Fruit fly (Drosophila melanogaster) whole organism, adult: ENCODE results near the gene CG34355.
A peak's percentile ranks its signal among the peaks of the same experiment; 100 is the strongest.

Experiments used
- CG11617 ChIP-seq: fragments of 200-800 bp; sonication (Bioruptor generic); optimal IDR thresholded peaks from 2 replicates; lab custom pipeline; 2017; ENCODE audit warnings: mild to moderate bottlenecking, missing biosample characterization, missing genetic modification reagents, missing genetic modification characterization
- CG12768 ChIP-seq: fragments of 200-800 bp; sonication (Bioruptor generic); optimal IDR thresholded peaks from 2 replicates; lab custom pipeline; 2017; ENCODE audit warnings: missing biosample characterization, missing genetic modification characterization, mild to moderate bottlenecking, moderate library complexity, missing genetic modification reagents
- CG14711 ChIP-seq: fragments of 200-800 bp; sonication (Bioruptor generic); optimal IDR thresholded peaks from 2 replicates; lab custom pipeline; 2018; ENCODE audit warnings: missing biosample characterization, mild to moderate bottlenecking, missing genetic modification characterization, moderate library complexity
- CG1620 ChIP-seq: fragments of 200-800 bp; sonication (Bioruptor generic); optimal IDR thresholded peaks from 2 replicates; lab custom pipeline; 2016; ENCODE audit warnings: missing biosample characterization, missing genetic modification characterization
- CG33017 ChIP-seq: fragments of 200-800 bp; sonication (Bioruptor generic); optimal IDR thresholded peaks from 2 replicates; lab custom pipeline; 2018; ENCODE audit warnings: missing biosample characterization, mild to moderate bottlenecking, missing genetic modification characterization, moderate library complexity
- CG5204 ChIP-seq: fragments of 200-800 bp; sonication (Bioruptor generic); optimal IDR thresholded peaks from 2 replicates; lab custom pipeline; 2016; ENCODE audit warnings: missing biosample characterization, missing genetic modification characterization
- CG7045 ChIP-seq: fragments of 200-800 bp; sonication (Bioruptor generic); optimal IDR thresholded peaks from 2 replicates; lab custom pipeline; 2017; ENCODE audit warnings: missing biosample characterization, mild to moderate bottlenecking, missing genetic modification characterization
- CG7101 ChIP-seq: fragments of 200-800 bp; sonication (Bioruptor generic); optimal IDR thresholded peaks from 2 replicates; lab custom pipeline; 2018; ENCODE audit warnings: missing biosample characterization, mild to moderate bottlenecking, missing genetic modification characterization, moderate library complexity
- Clk ChIP-seq: fragments of 200-800 bp; sonication (Bioruptor generic); optimal IDR thresholded peaks from 2 replicates; lab custom pipeline; 2017; ENCODE audit warnings: missing biosample characterization, missing genetic modification characterization
- Crg-1 ChIP-seq: fragments of 200-800 bp; sonication (Bioruptor generic); optimal IDR thresholded peaks from 2 replicates; lab custom pipeline; 2016; ENCODE audit warnings: missing biosample characterization, missing genetic modification characterization
- Hr96 ChIP-seq: fragments of 200-800 bp; sonication (Bioruptor generic); optimal IDR thresholded peaks from 2 replicates; lab custom pipeline; 2016; ENCODE audit warnings: missing biosample characterization, missing genetic modification characterization
- Mnt ChIP-seq: fragments of 200-800 bp; sonication (Bioruptor generic); optimal IDR thresholded peaks from 2 replicates; lab custom pipeline; 2016; ENCODE audit warnings: missing biosample characterization, mild to moderate bottlenecking, missing genetic modification characterization
- bab1 ChIP-seq: fragments of 200-800 bp; sonication (Bioruptor generic); optimal IDR thresholded peaks from 3 replicates; lab custom pipeline; 2019; ENCODE audit warnings: missing biosample characterization, mild to moderate bottlenecking, missing genetic modification characterization, moderate library complexity
- cic ChIP-seq: fragments of 200-800 bp; sonication (Bioruptor generic); optimal IDR thresholded peaks from 2 replicates; lab custom pipeline; 2017; ENCODE audit warnings: missing biosample characterization, mild to moderate bottlenecking, missing genetic modification characterization, moderate library complexity
- cnc ChIP-seq, 2 experiments: fragments of >200 bp; optimal IDR thresholded peaks; 2 replicates each; lab custom pipeline; 2017
- kay ChIP-seq: fragments of 200-800 bp; sonication (Bioruptor generic); peaks from one replicate; lab custom pipeline; 2016; ENCODE audit warnings: missing biosample characterization, missing genetic modification characterization, borderline replicate concordance
- ovo ChIP-seq: fragments of 200-800 bp; sonication (Bioruptor generic); optimal IDR thresholded peaks from 2 replicates; lab custom pipeline; 2016; ENCODE audit warnings: missing biosample characterization, missing genetic modification characterization
- pad ChIP-seq: fragments of 200-800 bp; sonication (Bioruptor generic); optimal IDR thresholded peaks from 3 replicates; lab custom pipeline; 2017; ENCODE audit warnings: missing biosample characterization, missing genetic modification characterization, mild to moderate bottlenecking, moderate library complexity, missing genetic modification reagents
- tj ChIP-seq: fragments of 200-800 bp; sonication (Bioruptor generic); optimal IDR thresholded peaks from 3 replicates; lab custom pipeline; 2017; ENCODE audit warnings: missing biosample characterization, mild to moderate bottlenecking, missing genetic modification characterization, moderate library complexity
- toe ChIP-seq: fragments of 200-800 bp; sonication (Bioruptor generic); optimal IDR thresholded peaks from 2 replicates; lab custom pipeline; 2016; ENCODE audit warnings: missing biosample characterization, missing genetic modification characterization

Gene CG34355

dm6 chr3R:23817566-23818202 is 14.0 kb downstream of the CG34355 start:
- peak; percentile 78 for TF ChIP-seq tj (GFP tag; lab: Kevin White, UChicago)
- TF ChIP-seq pad = no peak
- peak; percentile 65 for TF ChIP-seq cic
- TF ChIP-seq bab1 = peak; percentile 31

- TF ChIP-seq Mnt (GFP tag; lab: Kevin White, UChicago) = peak; percentile 67
- TF ChIP-seq toe (GFP tag; lab: Kevin White, UChicago) = no peak
- peak; percentile 8 for TF ChIP-seq CG14711 (tag; lab: Kevin White, UChicago)
- peak; percentile 53 for TF ChIP-seq tj (GFP tag; lab: Kevin White, UChicago)
- peak; percentile 27 for TF ChIP-seq CG1620 (GFP tag; lab: Kevin White, UChicago)
- peak; percentile 31 for TF ChIP-seq CG7101 (tag; lab: Kevin White, UChicago)
- TF ChIP-seq cnc (optimal IDR thresholded peaks at IDR 0.05; lab: Kevin White, UChicago) = no peak
- TF ChIP-seq pad = peak; percentile 73
- peak; percentile 57 for TF ChIP-seq cic
- peak; percentile 56 for TF ChIP-seq ovo (GFP tag; lab: Kevin White, UChicago)
- no peak for TF ChIP-seq kay
- TF ChIP-seq CG5204 (GFP tag; lab: Kevin White, UChicago) = no peak
- TF ChIP-seq CG12768 (GFP tag; lab: Kevin White, UChicago) = peak; percentile 47
- peak; percentile 51 for TF ChIP-seq CG11617
- peak; percentile 30 for TF ChIP-seq Hr96 (GFP tag; lab: Kevin White, UChicago)
- TF ChIP-seq CG7045 (GFP tag; lab: Kevin White, UChicago) = peak; percentile 32
- peak; percentile 75 for TF ChIP-seq bab1
- no peak for TF ChIP-seq Crg-1 (GFP tag; lab: Kevin White, UChicago)
- TF ChIP-seq Clk (GFP tag; lab: Kevin White, UChicago) = no peak
- TF ChIP-seq CG33017 (tag; lab: Kevin White, UChicago) = no peak
Measured at dm6 chr3R:23818879-23819408, 15.3 kb downstream of the CG34355 start, which contains the start of the genes CG33111 and eIF4G2. Gene CG33111, minus strand, starts transcription at chr3R:23819237. Gene eIF4G2, minus strand, starts transcription at chr3R:23819237.

- TF ChIP-seq CG7101 (tag; lab: Kevin White, UChicago) (peak; percentile 40), bab1 (peak; percentile 16), CG14711 (tag; lab: Kevin White, UChicago) (peak; percentile 20), CG7045 (GFP tag; lab: Kevin White, UChicago) (no peak)
Measured at dm6 chr3R:23820290-23820689, 16.6 kb downstream of the CG34355 start.

- no peak for TF ChIP-seq CG7101 (tag; lab: Kevin White, UChicago)
Measured at dm6 chr3R:23822969-23823368, 19.3 kb downstream of the CG34355 start.

- no peak for TF ChIP-seq CG12768 (GFP tag; lab: Kevin White, UChicago)
- TF ChIP-seq CG7101 (tag; lab: Kevin White, UChicago) = no peak
- no peak for TF ChIP-seq Mnt (GFP tag; lab: Kevin White, UChicago)
- no peak for TF ChIP-seq toe (GFP tag; lab: Kevin White, UChicago)
- TF ChIP-seq CG7045 (GFP tag; lab: Kevin White, UChicago) = no peak
- no peak for TF ChIP-seq pad
- no peak for TF ChIP-seq CG33017 (tag; lab: Kevin White, UChicago)
- no peak for TF ChIP-seq Hr96 (GFP tag; lab: Kevin White, UChicago)
- no peak for TF ChIP-seq CG5204 (GFP tag; lab: Kevin White, UChicago)
- TF ChIP-seq ovo (GFP tag; lab: Kevin White, UChicago) = no peak
- TF ChIP-seq CG14711 (tag; lab: Kevin White, UChicago) = no peak
- TF ChIP-seq CG1620 (GFP tag; lab: Kevin White, UChicago) = no peak
- no peak for TF ChIP-seq CG11617
- TF ChIP-seq Crg-1 (GFP tag; lab: Kevin White, UChicago) = no peak
- no peak for TF ChIP-seq kay
- TF ChIP-seq Clk (GFP tag; lab: Kevin White, UChicago) = no peak
- no peak for TF ChIP-seq cic
Measured at dm6 chr3R:23823678-23824077, 20.0 kb downstream of the CG34355 start.

- TF ChIP-seq CG14711 (tag; lab: Kevin White, UChicago) (no peak), CG33017 (tag; lab: Kevin White, UChicago) (no peak), CG7045 (GFP tag; lab: Kevin White, UChicago) (no peak), Mnt (GFP tag; lab: Kevin White, UChicago) (no peak), toe (GFP tag; lab: Kevin White, UChicago) (no peak), bab1 (no peak), Hr96 (GFP tag; lab: Kevin White, UChicago) (no peak), CG12768 (GFP tag; lab: Kevin White, UChicago) (no peak), Crg-1 (GFP tag; lab: Kevin White, UChicago) (no peak), CG1620 (GFP tag; lab: Kevin White, UChicago) (no peak), CG7101 (tag; lab: Kevin White, UChicago) (no peak), Clk (GFP tag; lab: Kevin White, UChicago) (no peak), pad (no peak)
Measured at dm6 chr3R:23827093-23827492, 23.4 kb downstream of the CG34355 start.
